Worm (Caenorhabditis elegans) whole organism, L2 larva: ENCODE data around the gene T04C9.3.

Experiments
- C34F6.9 ChIP-seq: fragments of 150-350 bp; optimal IDR thresholded peaks from 2 replicates; lab custom pipeline; 2014; ENCODE audit warnings: missing biosample characterization, missing genetic modification characterization
- F13H6.1 ChIP-seq: sonication (generic microtip); optimal IDR thresholded peaks from 2 replicates; lab custom pipeline; 2016; ENCODE audit warnings: missing genetic modification characterization, missing compliant biosample characterization
- ZK546.5 ChIP-seq: sonication (generic microtip); optimal IDR thresholded peaks from 2 replicates; lab custom pipeline; 2017; ENCODE audit warnings: missing biosample characterization, missing genetic modification characterization
- alr-1 ChIP-seq: fragments of 150-350 bp; optimal IDR thresholded peaks from 2 replicates; lab custom pipeline; 2014; ENCODE audit warnings: missing biosample characterization, missing genetic modification characterization
- aly-2 ChIP-seq: fragments of 150-350 bp; optimal IDR thresholded peaks from 2 replicates; lab custom pipeline; 2014; ENCODE audit warnings: missing biosample characterization, missing genetic modification characterization
- ama-1 ChIP-seq: fragments of 150-350 bp; optimal IDR thresholded peaks from 2 replicates; lab custom pipeline; 2018; ENCODE audit warnings: inconsistent platforms
- ceh-16 ChIP-seq: fragments of 150-350 bp; optimal IDR thresholded peaks from 2 replicates; lab custom pipeline; 2014; ENCODE audit warnings: missing biosample characterization, missing genetic modification characterization
- ceh-82 ChIP-seq: fragments of 150-350 bp; optimal IDR thresholded peaks from 2 replicates; lab custom pipeline; 2014; ENCODE audit warnings: missing biosample characterization, missing genetic modification characterization
- dmd-4 ChIP-seq: sonication (generic microtip); optimal IDR thresholded peaks from 2 replicates; lab custom pipeline; 2017; ENCODE audit warnings: missing biosample characterization, missing genetic modification characterization
- egl-27 ChIP-seq: sonication (generic microtip); optimal IDR thresholded peaks from 3 replicates; lab custom pipeline; 2017; ENCODE audit warnings: missing biosample characterization, missing genetic modification reagents, missing genetic modification characterization
- elt-3 ChIP-seq: sonication (generic microtip); optimal IDR thresholded peaks from 2 replicates; lab custom pipeline; 2017; ENCODE audit warnings: missing biosample characterization, missing genetic modification characterization
- fos-1 ChIP-seq: fragments of 150-350 bp; optimal IDR thresholded peaks from 2 replicates; lab custom pipeline; 2014; ENCODE audit warnings: missing biosample characterization, missing genetic modification characterization
- gmeb-1 ChIP-seq: fragments of 150-350 bp; optimal IDR thresholded peaks from 2 replicates; lab custom pipeline; 2014; ENCODE audit warnings: missing biosample characterization, missing genetic modification characterization
- lin-11 ChIP-seq: fragments of 150-350 bp; sonication (generic microtip); optimal IDR thresholded peaks from 2 replicates; lab custom pipeline; 2014; ENCODE audit warnings: missing biosample characterization, missing genetic modification characterization, inconsistent platforms, mixed read lengths
- lin-39 ChIP-seq: fragments of 150-350 bp; optimal IDR thresholded peaks from 2 replicates; lab custom pipeline; 2014; ENCODE audit warnings: missing biosample characterization, missing genetic modification reagents, missing genetic modification characterization
- nhr-12 ChIP-seq: fragments of 150-350 bp; optimal IDR thresholded peaks from 2 replicates; lab custom pipeline; 2014; ENCODE audit warnings: missing biosample characterization, missing genetic modification characterization
- nhr-129 ChIP-seq: fragments of 150-350 bp; optimal IDR thresholded peaks from 2 replicates; lab custom pipeline; 2014; ENCODE audit warnings: missing biosample characterization, missing genetic modification characterization
- nhr-21 ChIP-seq: fragments of 150-350 bp; optimal IDR thresholded peaks from 2 replicates; lab custom pipeline; 2014; ENCODE audit warnings: missing biosample characterization, missing genetic modification characterization
- nhr-23 ChIP-seq: fragments of 150-350 bp; optimal IDR thresholded peaks from 2 replicates; lab custom pipeline; 2014; ENCODE audit warnings: missing biosample characterization, missing genetic modification reagents, missing genetic modification characterization
- nhr-237 ChIP-seq: fragments of 150-350 bp; optimal IDR thresholded peaks from 2 replicates; lab custom pipeline; 2014; ENCODE audit warnings: missing biosample characterization, missing genetic modification characterization
- nhr-6 ChIP-seq: fragments of 150-350 bp; optimal IDR thresholded peaks from 2 replicates; lab custom pipeline; 2014; ENCODE audit warnings: missing biosample characterization, missing genetic modification characterization
- peb-1 ChIP-seq: fragments of 150-350 bp; optimal IDR thresholded peaks from 2 replicates; lab custom pipeline; 2014; ENCODE audit warnings: missing biosample characterization, missing genetic modification characterization
- skn-1 ChIP-seq: sonication (generic microtip); optimal IDR thresholded peaks from 2 replicates; lab custom pipeline; 2017; ENCODE audit warnings: missing biosample characterization, missing genetic modification characterization
- sma-3 ChIP-seq: sonication (generic microtip); optimal IDR thresholded peaks from 2 replicates; lab custom pipeline; 2016; ENCODE audit warnings: missing genetic modification reagents, missing genetic modification characterization, missing compliant biosample characterization
- sma-9 ChIP-seq, 2 experiments: fragments of 150-350 bp in 1 of 2; sonication (generic microtip) in 1 of 2; optimal IDR thresholded peaks; 2 replicates each; lab custom pipeline; 2014 to 2016; ENCODE audit warnings: missing genetic modification characterization in 2 of 2, mild to moderate bottlenecking in 1 of 2, missing biosample characterization in 1 of 2, missing compliant biosample characterization in 1 of 2, missing genetic modification reagents in 1 of 2, moderate library complexity in 1 of 2
- unc-55 ChIP-seq: fragments of 150-350 bp; sonication (generic microtip); optimal IDR thresholded peaks from 3 replicates; lab custom pipeline; 2014; ENCODE audit warnings: missing biosample characterization, missing genetic modification reagents, missing genetic modification characterization
- unc-62 ChIP-seq: fragments of 150-350 bp; optimal IDR thresholded peaks from 2 replicates; lab custom pipeline; 2014; ENCODE audit warnings: missing biosample characterization, missing genetic modification reagents, missing genetic modification characterization
- zag-1 ChIP-seq: fragments of 150-350 bp; optimal IDR thresholded peaks from 2 replicates; lab custom pipeline; 2014; ENCODE audit warnings: missing biosample characterization, missing genetic modification characterization
- ztf-1 ChIP-seq: fragments of 200-800 bp; sonication (Bioruptor generic); conservative IDR thresholded peaks from 2 replicates; pipeline ENCODE4 v1.3.6; 2022; ENCODE audit warnings: missing genetic modification characterization, missing compliant biosample characterization

Gene T04C9.3

DNA sequence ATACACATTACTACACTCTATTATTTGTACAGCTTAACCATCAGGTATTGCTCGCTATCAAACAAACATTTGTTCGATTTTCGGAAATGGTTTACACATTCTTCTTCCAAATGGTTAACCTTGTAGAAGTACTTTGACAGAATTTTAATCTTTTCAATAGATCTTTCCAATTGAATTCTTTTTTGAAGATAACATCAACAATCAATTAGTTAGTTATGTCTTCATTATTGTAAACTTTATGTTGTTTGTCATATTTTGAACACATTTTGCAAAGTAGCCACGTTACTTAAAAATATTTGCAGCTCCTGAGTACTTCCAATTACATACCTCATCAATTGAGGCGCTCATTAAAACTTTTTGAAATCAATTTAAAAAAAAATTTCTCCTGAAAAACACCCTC is 20.1 kb upstream of the T04C9.3 start:
- TF ChIP-seq nhr-23 (tag; lab: Kevin White, UChicago) = no peak
- TF ChIP-seq ceh-16 (tag; lab: Kevin White, UChicago) = peak; percentile 87
- no peak for TF ChIP-seq elt-3
- TF ChIP-seq aly-2 (tag; lab: Kevin White, UChicago) = no peak
- TF ChIP-seq, all 48 proteins: peak for 1

DNA sequence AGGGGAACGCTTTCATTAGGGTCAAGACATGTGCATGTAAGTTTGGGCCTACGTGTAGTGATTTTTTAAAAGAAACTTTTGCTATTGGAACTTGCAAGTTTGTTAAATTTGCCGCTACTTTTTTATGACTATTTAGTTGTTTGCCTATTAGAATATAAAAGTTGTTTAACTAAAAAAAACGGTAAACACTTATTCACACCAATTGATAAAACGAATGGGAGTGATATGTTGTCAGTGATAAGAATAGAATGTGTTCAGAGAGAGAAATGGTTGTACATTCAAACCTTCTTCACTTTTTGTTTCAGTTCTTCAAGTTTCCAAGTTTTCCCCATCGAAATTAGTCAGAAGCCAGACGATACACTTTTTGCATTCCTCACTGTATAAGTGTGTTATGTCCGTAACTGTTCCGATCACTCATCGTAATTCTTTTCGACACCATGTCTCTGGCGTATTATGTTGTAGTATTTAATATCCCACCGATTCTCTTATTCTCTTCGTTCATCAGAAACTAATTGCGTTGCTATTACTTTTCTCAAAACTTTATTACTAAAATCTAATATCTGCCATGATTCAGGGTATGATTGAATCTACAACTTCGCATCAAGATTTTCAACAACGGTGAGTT is 19.5 kb upstream of the T04C9.3 start, which contains the start of gene dct-6:
Gene dct-6 (plus strand): TSS at position 575 of the 625 bp plus-strand sequence.
- TF ChIP-seq fos-1 (tag; lab: Kevin White, UChicago) (peak; percentile 79), gmeb-1 (tag; lab: Kevin White, UChicago) (no peak)

DNA sequence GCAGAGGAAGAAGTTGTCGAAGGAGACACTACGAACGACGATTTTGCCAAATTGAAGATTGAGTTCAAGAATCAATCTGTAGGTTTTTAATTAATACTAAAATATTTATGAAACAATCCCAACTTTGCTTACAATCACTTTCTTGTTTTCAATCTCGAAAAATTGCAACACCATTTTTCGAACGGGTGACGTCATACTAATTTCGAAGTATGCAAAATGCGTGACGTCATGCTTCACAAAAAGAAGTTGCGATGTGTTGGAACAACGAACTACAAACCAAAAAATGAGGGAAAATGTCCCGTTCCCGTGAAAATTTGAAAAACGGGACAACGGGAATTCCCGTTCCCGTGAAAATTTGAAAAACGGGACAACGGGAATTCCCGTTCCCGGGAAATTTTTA is 17.8 kb upstream of the T04C9.3 start:
- TF ChIP-seq ama-1 (lab: Kevin White, UChicago) = no peak
- no peak for TF ChIP-seq nhr-12 (tag; lab: Kevin White, UChicago)
- no peak for TF ChIP-seq lin-39 (tag; lab: Kevin White, UChicago)
- no peak for TF ChIP-seq zag-1 (tag; lab: Kevin White, UChicago)
- TF ChIP-seq dmd-4 (tag; lab: Kevin White, UChicago) = no peak
- TF ChIP-seq ceh-82 = no peak
- TF ChIP-seq egl-27 (tag; lab: Kevin White, UChicago) = no peak
- no peak for TF ChIP-seq lin-11 (tag; lab: Kevin White, UChicago)
- TF ChIP-seq ZK546.5 (tag; lab: Kevin White, UChicago) = no peak
- TF ChIP-seq sma-3 (GFP tag; lab: Kevin White, UChicago) = no peak
- TF ChIP-seq nhr-21 (tag; lab: Kevin White, UChicago) = no peak
- no peak for TF ChIP-seq skn-1
- no peak for TF ChIP-seq alr-1 (tag; lab: Kevin White, UChicago)
- no peak for TF ChIP-seq C34F6.9 (tag; lab: Kevin White, UChicago)
- no peak for TF ChIP-seq F13H6.1
- TF ChIP-seq peb-1 = no peak
- no peak for TF ChIP-seq unc-55 (GFP tag; lab: Kevin White, UChicago)
- TF ChIP-seq unc-62 (GFP tag; lab: Kevin White, UChicago) = no peak
- TF ChIP-seq nhr-6 = no peak

DNA sequence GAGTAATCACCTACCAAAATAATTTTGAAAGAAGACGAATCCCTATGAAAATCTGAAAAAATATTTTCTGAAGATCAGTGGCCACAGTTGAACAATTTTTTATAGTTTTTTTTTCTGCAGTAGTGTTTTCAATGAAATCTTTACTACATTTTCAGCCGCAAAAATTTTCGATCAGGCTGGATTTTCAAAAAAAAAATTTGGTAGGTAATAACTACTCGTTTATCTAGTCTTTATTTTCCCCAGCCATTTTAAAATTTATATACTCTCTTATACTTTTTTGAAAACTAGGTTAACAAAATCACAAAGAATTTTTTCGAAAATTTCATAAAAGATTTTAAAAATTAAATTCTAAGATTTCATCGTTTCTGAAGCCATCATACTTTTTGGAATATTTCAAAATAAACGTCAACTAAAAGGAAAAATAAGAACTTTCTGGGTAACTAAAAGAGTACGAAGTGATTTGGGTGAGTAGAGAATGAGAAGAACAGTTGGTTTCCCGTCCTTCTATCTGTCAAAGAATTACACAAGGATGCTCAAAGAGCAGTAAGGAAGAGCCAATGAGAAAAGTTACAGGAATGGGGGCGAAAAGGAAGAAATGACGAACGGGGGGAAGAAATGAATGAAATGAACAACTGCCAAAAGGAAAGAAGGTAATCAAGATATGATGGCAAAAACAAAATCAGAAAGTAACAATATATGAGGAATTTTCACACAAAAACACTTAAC is 10.3 kb upstream of the T04C9.3 start, which contains the start of gene mlp-1:
Gene mlp-1 (minus strand): TSS at position 51 of the 726 bp plus-strand sequence.
- TF ChIP-seq C34F6.9 (tag; lab: Kevin White, UChicago) (no peak), unc-62 (GFP tag; lab: Kevin White, UChicago) (no peak)

DNA sequence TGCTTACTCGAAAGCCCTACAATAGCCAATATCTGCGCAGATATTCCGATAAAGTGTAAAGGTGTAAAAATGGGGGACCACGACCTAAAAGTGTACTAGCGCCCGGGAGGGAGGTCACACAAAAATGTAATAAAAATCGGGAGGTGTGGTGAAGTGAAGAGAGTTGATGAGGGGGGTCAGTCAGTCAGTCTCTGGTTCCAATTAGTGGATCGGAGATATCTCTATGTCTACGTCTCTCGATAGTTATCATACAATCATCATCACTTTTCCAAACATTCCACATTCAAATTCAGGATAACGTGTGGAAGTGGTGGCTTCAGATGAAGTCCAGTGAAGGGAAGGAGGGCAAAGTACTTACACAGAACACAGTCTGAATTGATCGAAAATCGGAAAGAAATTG is 9.4 kb upstream of the T04C9.3 start:
- TF ChIP-seq nhr-129 (tag; lab: Kevin White, UChicago) (peak; percentile 4), ztf-1 (GFP tag; lab: Robert Waterston, UW) (no peak)

DNA sequence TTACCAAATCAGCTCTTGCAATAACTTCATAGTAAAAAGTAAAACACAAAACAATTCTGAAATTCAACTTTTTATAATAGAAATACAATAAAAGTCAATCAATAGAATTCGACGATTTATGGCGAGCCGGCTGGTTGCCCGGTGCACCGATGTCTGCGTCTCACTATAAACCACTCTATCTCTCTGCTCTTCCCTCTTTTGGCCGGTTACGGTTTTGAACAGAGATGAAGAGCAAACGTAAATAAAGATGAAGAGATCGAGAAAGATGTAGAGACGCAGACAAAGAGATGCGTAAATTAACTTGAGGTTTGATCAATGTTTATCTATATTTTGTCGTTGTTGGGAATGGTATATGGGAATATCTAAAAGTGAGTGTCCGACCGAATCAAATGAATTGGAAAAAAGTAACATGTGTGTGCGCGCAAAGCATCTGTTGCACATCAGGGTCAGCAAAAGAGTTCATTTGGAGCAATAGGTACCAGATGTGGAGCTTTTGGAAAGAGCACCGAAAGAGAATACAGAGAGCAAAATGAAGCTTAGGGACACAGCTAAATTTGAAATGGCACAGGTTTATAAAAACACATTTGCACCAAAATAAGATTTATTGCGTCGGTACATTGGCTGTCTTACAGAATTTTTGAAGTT is 5.0 kb upstream of the T04C9.3 start:
- no peak for TF ChIP-seq nhr-237
- peak; percentile 29 for TF ChIP-seq F13H6.1
- TF ChIP-seq nhr-21 (tag; lab: Kevin White, UChicago) = no peak
- TF ChIP-seq unc-62 (GFP tag; lab: Kevin White, UChicago) = no peak
- peak; percentile 8 for TF ChIP-seq sma-9 (GFP tag; optimal IDR thresholded peaks at IDR 0.05; lab: Kevin White, UChicago)
- no peak for TF ChIP-seq sma-9 (tag; optimal IDR thresholded peaks at IDR 0.05; lab: Kevin White, UChicago)
- TF ChIP-seq zag-1 (tag; lab: Kevin White, UChicago) = no peak
